Fruit fly (Drosophila melanogaster): ENCODE results near the gene Meics.

Meics gene

dm6 chr3L:14003297-14004040 is 39.0 kb upstream of the Meics start:
- TF ChIP-seq fd59A (GFP tag; optimal IDR thresholded peaks at IDR 0.05) = no peak
- TF ChIP-seq CG32006 (GFP tag; optimal IDR thresholded peaks at IDR 0.05) = peak; percentile 14
- peak in 1 of 2 experiments; percentile 55 for TF ChIP-seq ss (GFP tag; optimal IDR thresholded peaks at IDR 0.05)
- no peak for TF ChIP-seq Lpt (GFP tag; optimal IDR thresholded peaks at IDR 0.05)
- TF ChIP-seq pdm3 (GFP tag; optimal IDR thresholded peaks at IDR 0.05) = peak; percentile 15
- TF ChIP-seq CG11294 (GFP tag; IDR thresholded peaks at IDR 0.05) = no peak
- no peak for TF ChIP-seq Hr4 (GFP tag; optimal IDR thresholded peaks at IDR 0.05)
- TF ChIP-seq fkh (GFP tag; optimal IDR thresholded peaks at IDR 0.05) = peak; percentile 30
- no peak for TF ChIP-seq CG11902 (GFP tag; optimal IDR thresholded peaks at IDR 0.05)
- TF ChIP-seq Met (GFP tag; optimal IDR thresholded peaks at IDR 0.05) = no peak
- TF ChIP-seq dac (GFP tag; optimal IDR thresholded peaks at IDR 0.05) = peak; percentile 45
- no peak for TF ChIP-seq Eip93F (GFP tag; optimal IDR thresholded peaks at IDR 0.05)
- peak; percentile 23 for TF ChIP-seq lz (GFP tag; optimal IDR thresholded peaks at IDR 0.05)
- peak; percentile 8 for TF ChIP-seq spab (GFP tag; optimal IDR thresholded peaks at IDR 0.05)
- peak; percentile 41 for TF ChIP-seq Eip75B (GFP tag; optimal IDR thresholded peaks at IDR 0.05)
- TF ChIP-seq Ets96B (tag; optimal IDR thresholded peaks at IDR 0.05) = peak; percentile 31
- peak; percentile 55 for TF ChIP-seq Eip78C (GFP tag)
- peak; percentile 15 for TF ChIP-seq Hr39 (GFP tag; optimal IDR thresholded peaks at IDR 0.05)
- TF ChIP-seq CG6163 (GFP tag; IDR thresholded peaks at IDR 0.05) = peak; percentile 75
- TF ChIP-seq CG8319 (GFP tag; optimal IDR thresholded peaks at IDR 0.05) = no peak
- TF ChIP-seq CG16779 (tag; optimal IDR thresholded peaks at IDR 0.05) = peak; percentile 1
- TF ChIP-seq CG6854 (GFP tag; optimal IDR thresholded peaks at IDR 0.05) = no peak
- TF ChIP-seq CG15336 (GFP tag; IDR thresholded peaks at IDR 0.05) = no peak; the same call in 1 of the 2 replicates
- TF ChIP-seq CG31627 (GFP tag; optimal IDR thresholded peaks at IDR 0.05) = no peak
- TF ChIP-seq CG1621 (tag; optimal IDR thresholded peaks at IDR 0.05) = peak; percentile 34
- no peak for TF ChIP-seq CG10631 (GFP tag; optimal IDR thresholded peaks at IDR 0.05)
- TF ChIP-seq cyc (GFP tag; optimal IDR thresholded peaks at IDR 0.05) = no peak
- TF ChIP-seq Sox15 (GFP tag; optimal IDR thresholded peaks at IDR 0.05) = no peak
- peak; percentile 52 for TF ChIP-seq esn (GFP tag; optimal IDR thresholded peaks at IDR 0.05)
- TF ChIP-seq Sox102F (GFP tag; optimal IDR thresholded peaks at IDR 0.05) = no peak
- peak; percentile 36 for TF ChIP-seq CG6808 (GFP tag; optimal IDR thresholded peaks at IDR 0.05)
- peak; percentile 22 for TF ChIP-seq CG3032 (tag; optimal IDR thresholded peaks at IDR 0.05)
- peak; percentile 37 for TF ChIP-seq CG10669 (GFP tag; optimal IDR thresholded peaks at IDR 0.05)
- TF ChIP-seq Sox14 (GFP tag; optimal IDR thresholded peaks at IDR 0.05) = peak; percentile 47
- peak; percentile 16 for TF ChIP-seq topi (GFP tag; optimal IDR thresholded peaks at IDR 0.05)
- TF ChIP-seq eg (GFP tag; IDR thresholded peaks at IDR 0.05) = peak; percentile 63; the same call in 2 of the 3 replicates
- TF ChIP-seq salr (GFP tag; optimal IDR thresholded peaks at IDR 0.05) = no peak
- peak; percentile 4 for TF ChIP-seq Smox (GFP tag; optimal IDR thresholded peaks at IDR 0.05)

dm6 chr3L:14002524-14003135 is 38.1 kb upstream of the Meics start:
- peak; percentile 98 for TF ChIP-seq CG6163 (GFP tag; IDR thresholded peaks at IDR 0.05)
- peak; percentile 4 to 22 for TF ChIP-seq ss (GFP tag; optimal IDR thresholded peaks at IDR 0.05)
- TF ChIP-seq dsx (GFP tag; optimal IDR thresholded peaks at IDR 0.05; ENCODE audit: poor library complexity, severe bottlenecking) = peak; percentile 31
- no peak for TF ChIP-seq CG6276 (GFP tag; optimal IDR thresholded peaks at IDR 0.05)
- no peak for TF ChIP-seq CG11294 (GFP tag; IDR thresholded peaks at IDR 0.05)
- TF ChIP-seq CG15336 (GFP tag; IDR thresholded peaks at IDR 0.05) = peak; percentile 33; the same call in 1 of the 2 replicates
- no peak for TF ChIP-seq Eip93F (GFP tag; optimal IDR thresholded peaks at IDR 0.05)
- no peak for TF ChIP-seq CG6792 (GFP tag; optimal IDR thresholded peaks at IDR 0.05)
- TF ChIP-seq Eip78C (GFP tag) = peak; percentile 26
- peak; percentile 28 for TF ChIP-seq Sox14 (GFP tag; optimal IDR thresholded peaks at IDR 0.05)
- TF ChIP-seq Lpt (GFP tag; optimal IDR thresholded peaks at IDR 0.05) = peak; percentile 12
- TF ChIP-seq CG3919 (GFP tag; optimal IDR thresholded peaks at IDR 0.05) = peak; percentile 5
- peak; percentile 34 for TF ChIP-seq CG1621 (tag; optimal IDR thresholded peaks at IDR 0.05)
- peak; percentile 41 for TF ChIP-seq vri (GFP tag; optimal IDR thresholded peaks at IDR 0.05)
